Fruit fly (Drosophila melanogaster) whole organism, embryonic: Measurements from ENCODE around the gene CG13471.

Source experiments
- Awh ChIP-seq: fragments of 200-800 bp; sonication (Bioruptor generic); IDR thresholded peaks from 2 replicates; pipeline ENCODE4, ENCODE4 v1.3.6; 2022; ENCODE audit warnings: missing biosample characterization, missing genetic modification characterization
- C15 ChIP-seq: fragments of 200-800 bp; sonication (Bioruptor generic); IDR thresholded peaks from 3 replicates; pipeline ENCODE4 v1.3.6; 2022; ENCODE audit warnings: missing biosample characterization, missing genetic modification characterization
- CG10267 ChIP-seq: fragments of 200-800 bp; sonication (Bioruptor generic); optimal IDR thresholded peaks from 2 replicates; lab custom pipeline; 2018; ENCODE audit warnings: missing biosample characterization, mild to moderate bottlenecking, missing genetic modification characterization, moderate library complexity
- CG10979 ChIP-seq: fragments of 200-800 bp; sonication (Bioruptor generic); optimal IDR thresholded peaks from 2 replicates; lab custom pipeline; 2018; ENCODE audit warnings: missing biosample characterization, mild to moderate bottlenecking, missing genetic modification characterization, moderate library complexity
- CG12104 ChIP-seq: fragments of 200-800 bp; sonication (Bioruptor generic); optimal IDR thresholded peaks from 3 replicates; lab custom pipeline; 2016; ENCODE audit warnings: missing biosample characterization, missing genetic modification characterization
- CG14667 ChIP-seq: fragments of 200-800 bp; sonication (Bioruptor generic); IDR thresholded peaks from 2 replicates; pipeline ENCODE4 v1.3.6; 2022; ENCODE audit warnings: missing biosample characterization, missing genetic modification characterization
- CG15601 ChIP-seq: fragments of 200-800 bp; sonication (Bioruptor generic); optimal IDR thresholded peaks from 3 replicates; lab custom pipeline; 2019; ENCODE audit warnings: missing biosample characterization, mild to moderate bottlenecking, missing genetic modification characterization, moderate library complexity
- CG1602 ChIP-seq: fragments of 200-800 bp; sonication (Bioruptor generic); optimal IDR thresholded peaks from 3 replicates; lab custom pipeline; 2016; ENCODE audit warnings: missing biosample characterization, missing genetic modification characterization
- CG16863 ChIP-seq: fragments of 200-800 bp; sonication (Bioruptor generic); optimal IDR thresholded peaks from 3 replicates; lab custom pipeline; 2016; ENCODE audit warnings: missing biosample characterization, missing genetic modification characterization
- CG17568 ChIP-seq: fragments of 200-800 bp; sonication (Bioruptor generic); optimal IDR thresholded peaks from 2 replicates; lab custom pipeline; 2018; ENCODE audit warnings: missing biosample characterization, mild to moderate bottlenecking, missing genetic modification characterization, moderate library complexity
- CG17829 ChIP-seq: fragments of 200-800 bp; optimal IDR thresholded peaks from 2 replicates; lab custom pipeline; 2019; ENCODE audit warnings: missing biosample characterization, mild to moderate bottlenecking, missing genetic modification characterization, moderate library complexity
- CG17912 ChIP-seq: fragments of 200-800 bp; sonication (Bioruptor generic); optimal IDR thresholded peaks from 2 replicates; lab custom pipeline; 2018; ENCODE audit warnings: missing biosample characterization, mild to moderate bottlenecking, missing genetic modification characterization
- CG6683 ChIP-seq: fragments of 200-800 bp; sonication (Bioruptor generic); optimal IDR thresholded peaks from 2 replicates; lab custom pipeline; 2017; ENCODE audit warnings: missing biosample characterization, mild to moderate bottlenecking, missing genetic modification characterization, missing genetic modification reagents
- CG7786 ChIP-seq: fragments of 200-800 bp; sonication (Bioruptor generic); optimal IDR thresholded peaks from 2 replicates; lab custom pipeline; 2016; ENCODE audit warnings: missing biosample characterization, missing genetic modification characterization
- CG8478 ChIP-seq: fragments of >200 bp; optimal IDR thresholded peaks from 2 replicates; lab custom pipeline; 2018
- CG9437 ChIP-seq: fragments of 200-800 bp; sonication (Bioruptor generic); optimal IDR thresholded peaks from 2 replicates; lab custom pipeline; 2018; ENCODE audit warnings: missing biosample characterization, mild to moderate bottlenecking, missing genetic modification characterization
- CG9727 ChIP-seq: fragments of 200-800 bp; sonication (Bioruptor generic); optimal IDR thresholded peaks from 3 replicates; lab custom pipeline; 2017; ENCODE audit warnings: missing biosample characterization, mild to moderate bottlenecking, missing genetic modification characterization
- CG9797 ChIP-seq: fragments of 200-800 bp; sonication (Bioruptor generic); optimal IDR thresholded peaks from 3 replicates; lab custom pipeline; 2018; ENCODE audit warnings: missing biosample characterization, mild to moderate bottlenecking, missing genetic modification characterization
- Camta ChIP-seq: fragments of 200-800 bp; sonication (Bioruptor generic); optimal IDR thresholded peaks from 2 replicates; lab custom pipeline; 2016; ENCODE audit warnings: missing biosample characterization, missing genetic modification characterization
- CoRest ChIP-seq: fragments of 200-800 bp; sonication (Bioruptor generic); optimal IDR thresholded peaks from 3 replicates; lab custom pipeline; 2018; ENCODE audit warnings: missing biosample characterization, mild to moderate bottlenecking, missing genetic modification characterization, moderate library complexity
- Dfd ChIP-seq, 2 experiments: fragments of >200 bp; optimal IDR thresholded peaks; 2 replicates each; lab custom pipeline; 2017; ENCODE audit warnings: missing biosample characterization in 2 of 2, missing genetic modification characterization in 2 of 2
- Drgx ChIP-seq: fragments of 200-800 bp; sonication (Bioruptor generic); IDR thresholded peaks from 2 replicates; pipeline ENCODE4 v1.3.6; 2022; ENCODE audit warnings: missing biosample characterization, missing genetic modification characterization
- E2f1 ChIP-seq: fragments of 200-800 bp; sonication (Bioruptor generic); IDR thresholded peaks from 2 replicates; pipeline ENCODE4 v1.3.6; 2022; ENCODE audit warnings: missing biosample characterization, missing genetic modification characterization
- Hsf ChIP-seq: fragments of 200-800 bp; sonication (Bioruptor generic); optimal IDR thresholded peaks from 3 replicates; lab custom pipeline; 2016; ENCODE audit warnings: missing biosample characterization, missing genetic modification characterization
- Jarid2 ChIP-seq: fragments of 200-800 bp; sonication (Bioruptor generic); optimal IDR thresholded peaks from 3 replicates; lab custom pipeline; 2017; ENCODE audit warnings: mild to moderate bottlenecking, missing biosample characterization, missing genetic modification reagents, missing genetic modification characterization
- Kr ChIP-seq: fragments of 200-800 bp; sonication (Bioruptor generic); optimal IDR thresholded peaks from 2 replicates; lab custom pipeline; 2017; ENCODE audit warnings: missing biosample characterization, mild to moderate bottlenecking, missing genetic modification characterization
- Lim3 ChIP-seq: fragments of 200-800 bp; sonication (Bioruptor generic); IDR thresholded peaks from 2 replicates; pipeline ENCODE4 v1.3.6; 2022; ENCODE audit warnings: missing biosample characterization, missing genetic modification characterization
- Mad ChIP-seq: fragments of 200-800 bp; sonication (Bioruptor generic); optimal IDR thresholded peaks from 2 replicates; lab custom pipeline; 2016; ENCODE audit warnings: missing biosample characterization, missing genetic modification characterization
- Mes4 ChIP-seq: fragments of 200-800 bp; sonication (Bioruptor generic); optimal IDR thresholded peaks from 2 replicates; lab custom pipeline; 2016; ENCODE audit warnings: missing biosample characterization, missing genetic modification characterization
- Ptx1 ChIP-seq: fragments of 200-800 bp; sonication (Bioruptor generic); IDR thresholded peaks from 2 replicates; pipeline ENCODE4 v1.3.6; 2022; ENCODE audit warnings: missing biosample characterization, missing genetic modification characterization
- Scr ChIP-seq: fragments of 200-800 bp; sonication (Bioruptor generic); IDR thresholded peaks from 2 replicates; pipeline ENCODE4 v1.3.6; 2022; ENCODE audit warnings: missing biosample characterization, missing genetic modification characterization; ENCODE audit not compliant: partially characterized antibody
- Sox100B ChIP-seq: fragments of 200-800 bp; sonication (Bioruptor generic); optimal IDR thresholded peaks from 3 replicates; lab custom pipeline; 2018; ENCODE audit warnings: missing biosample characterization, mild to moderate bottlenecking, missing genetic modification characterization
- ato ChIP-seq: fragments of 200-800 bp; sonication (Bioruptor generic); IDR thresholded peaks from 2 replicates; pipeline ENCODE4 v1.3.6; 2022; ENCODE audit warnings: missing biosample characterization, missing genetic modification characterization; ENCODE audit not compliant: partially characterized antibody
- bowl ChIP-seq: fragments of 200-800 bp; sonication (Bioruptor generic); IDR thresholded peaks from 2 replicates; pipeline ENCODE4 v1.3.6; 2022; ENCODE audit warnings: missing biosample characterization, missing genetic modification characterization
- bsh ChIP-seq, 2 experiments: fragments of 200-800 bp; sonication (Bioruptor generic); optimal IDR thresholded peaks; 2 replicates each; lab custom pipeline; 2017 to 2018; ENCODE audit warnings: mild to moderate bottlenecking in 2 of 2, missing biosample characterization in 2 of 2, missing genetic modification characterization in 2 of 2, moderate library complexity in 1 of 2
- chm ChIP-seq: fragments of 200-800 bp; sonication (Bioruptor generic); IDR thresholded peaks from 2 replicates; pipeline ENCODE4 v1.3.6; 2022; ENCODE audit warnings: missing biosample characterization, missing genetic modification characterization
- esg ChIP-seq: fragments of 200-800 bp; sonication (Bioruptor generic); conservative IDR thresholded peaks from 2 replicates; pipeline ENCODE4 v1.3.6; 2022; ENCODE audit warnings: missing biosample characterization, missing genetic modification characterization
- gro ChIP-seq: fragments of 200-800 bp; sonication (Bioruptor generic); optimal IDR thresholded peaks from 2 replicates; lab custom pipeline; 2016; ENCODE audit warnings: missing biosample characterization, missing genetic modification characterization
- gsb ChIP-seq: fragments of 200-800 bp; sonication (Bioruptor generic); IDR thresholded peaks from 2 replicates; pipeline ENCODE4 v1.3.6; 2022; ENCODE audit warnings: missing biosample characterization, missing genetic modification characterization
- gt ChIP-seq: fragments of 200-800 bp; sonication (Bioruptor generic); IDR thresholded peaks from 2 replicates; pipeline ENCODE4 v1.3.6; 2022; ENCODE audit warnings: missing biosample characterization, missing genetic modification characterization
- kah ChIP-seq: fragments of 200-800 bp; sonication (Bioruptor generic); optimal IDR thresholded peaks from 2 replicates; lab custom pipeline; 2018; ENCODE audit warnings: missing biosample characterization, mild to moderate bottlenecking, missing genetic modification characterization
- klu ChIP-seq: fragments of 200-800 bp; sonication (Bioruptor generic); IDR thresholded peaks from 2 replicates; pipeline ENCODE4 v1.3.6; 2022; ENCODE audit warnings: missing biosample characterization, missing genetic modification characterization
- lab ChIP-seq: fragments of 200-800 bp; sonication (Bioruptor generic); optimal IDR thresholded peaks from 3 replicates; lab custom pipeline; 2017; ENCODE audit warnings: missing biosample characterization, missing genetic modification characterization, mild to moderate bottlenecking, moderate library complexity, missing genetic modification reagents
- lov ChIP-seq, 2 experiments: fragments of 200-800 bp in 1 of 2; fragments of >200 bp in 1 of 2; sonication (Bioruptor generic) in 1 of 2; IDR thresholded peaks in 1 of 2; optimal IDR thresholded peaks in 1 of 2; 2 replicates in 1 of 2; 3 replicates in 1 of 2; pipeline versions ENCODE4 v1.3.6 to Lab custom; 2017 to 2022; ENCODE audit warnings: missing biosample characterization in 1 of 2, missing genetic modification characterization in 1 of 2
- prd ChIP-seq, 3 experiments: fragments of >200 bp in 2 of 3; fragments of 200-800 bp in 1 of 3; sonication (Bioruptor generic) in 1 of 3; optimal IDR thresholded peaks in 2 of 3; IDR thresholded peaks in 1 of 3; 2 replicates in 2 of 3; 3 replicates in 1 of 3; pipeline versions ENCODE4 v1.3.6 to Lab custom; 2017 to 2022; ENCODE audit warnings: missing biosample characterization in 1 of 3, missing genetic modification characterization in 1 of 3
- row ChIP-seq: fragments of 200-800 bp; sonication (Bioruptor generic); IDR thresholded peaks from 3 replicates; pipeline ENCODE4 v1.3.6; 2022; ENCODE audit warnings: missing biosample characterization, missing genetic modification characterization
- toy ChIP-seq: fragments of 200-800 bp; sonication (Bioruptor generic); IDR thresholded peaks from 2 replicates; pipeline ENCODE4 v1.3.6; 2022; ENCODE audit warnings: missing biosample characterization, missing genetic modification characterization
- tx ChIP-seq: fragments of 200-800 bp; sonication (Bioruptor generic); optimal IDR thresholded peaks from 2 replicates; lab custom pipeline; 2016; ENCODE audit warnings: missing biosample characterization, missing genetic modification characterization
- wek ChIP-seq: fragments of 200-800 bp; sonication (Bioruptor generic); optimal IDR thresholded peaks from 3 replicates; lab custom pipeline; 2018; ENCODE audit warnings: missing biosample characterization, mild to moderate bottlenecking, missing genetic modification characterization, moderate library complexity

The CG13471 gene

dm6 chr3L:14759097-14759795 lies 25.9 kb upstream of the CG13471 start (continued):
- TF ChIP-seq gro (GFP tag; lab: Kevin White, UChicago), result peak; percentile 99
- TF ChIP-seq Scr (GFP tag; lab: Robert Waterston, UW), result peak; percentile 42; the same call in 1 of the 2 replicates
- TF ChIP-seq CG17829 (tag; lab: Kevin White, UChicago), result peak; percentile 100
- peak; percentile 100 for TF ChIP-seq row (GFP tag; lab: Robert Waterston, UW)
- peak; percentile 100 for TF ChIP-seq CG12104 (GFP tag; lab: Kevin White, UChicago)
- TF ChIP-seq toy, result peak; percentile 99
- TF ChIP-seq gsb (GFP tag; lab: Robert Waterston, UW), result peak; percentile 100
- TF ChIP-seq CG16863 (GFP tag; lab: Kevin White, UChicago), result peak; percentile 99
- peak; percentile 100 for TF ChIP-seq CoRest
- peak; percentile 99 for TF ChIP-seq tx (GFP tag; lab: Kevin White, UChicago)
- peak; percentile 97 for TF ChIP-seq Mes4
- TF ChIP-seq kah, result peak; percentile 99
- peak; percentile 100 for TF ChIP-seq klu (GFP tag; lab: Robert Waterston, UW)
- peak; percentile 94 for TF ChIP-seq Kr (GFP tag; lab: Kevin White, UChicago)
- peak in 1 of 2 experiments; percentile 97 for TF ChIP-seq Dfd (GFP tag; optimal IDR thresholded peaks at IDR 0.05; lab: Kevin White, UChicago)
- TF ChIP-seq CG9437 (GFP tag; lab: Kevin White, UChicago), result peak; percentile 97
- peak; percentile 99 for TF ChIP-seq CG7786 (GFP tag; lab: Kevin White, UChicago)
- no peak for TF ChIP-seq prd (optimal IDR thresholded peaks at IDR 0.05; lab: Kevin White, UChicago)
- peak; percentile 100 for TF ChIP-seq prd (GFP tag; IDR thresholded peaks at IDR 0.05; lab: Robert Waterston, UW)
- TF ChIP-seq Ptx1 (GFP tag; lab: Robert Waterston, UW), result peak; percentile 100
- TF ChIP-seq CG9727 (GFP tag; lab: Kevin White, UChicago), result peak; percentile 100
- peak; percentile 98 for TF ChIP-seq Jarid2
- TF ChIP-seq Camta (GFP tag; lab: Kevin White, UChicago), result peak; percentile 99
- peak; percentile 99 for TF ChIP-seq CG14667
- TF ChIP-seq Lim3, result peak; percentile 99
- peak; percentile 100 for TF ChIP-seq Sox100B (GFP tag; lab: Kevin White, UChicago)
- TF ChIP-seq bowl (GFP tag; lab: Robert Waterston, UW), result peak; percentile 99
- TF ChIP-seq CG10979 (tag; lab: Kevin White, UChicago), result peak; percentile 100
- TF ChIP-seq CG10267 (tag; lab: Kevin White, UChicago), result peak; percentile 99
- TF ChIP-seq wek (GFP tag; lab: Kevin White, UChicago), result peak; percentile 94
- peak; percentile 99 for TF ChIP-seq CG1602
- TF ChIP-seq E2f1 (GFP tag; lab: Robert Waterston, UW), result peak; percentile 100
- no peak for TF ChIP-seq CG8478 (lab: Kevin White, UChicago)
- peak; percentile 98 for TF ChIP-seq CG17912 (GFP tag; lab: Kevin White, UChicago)
- TF ChIP-seq Drgx, result peak; percentile 100
- peak; percentile 97 for TF ChIP-seq gt (GFP tag; lab: Robert Waterston, UW)
- 0 out of 2 replicates have a peak, but pooled peaks have one; percentile 42 for TF ChIP-seq ato (GFP tag; lab: Robert Waterston, UW)
- TF ChIP-seq CG9797 (GFP tag; lab: Kevin White, UChicago), result peak; percentile 73
- TF ChIP-seq chm (GFP tag; lab: Robert Waterston, UW), result peak; percentile 98
- TF ChIP-seq CG6683 (GFP tag; lab: Kevin White, UChicago), result peak; percentile 99
- peak; percentile 99 for TF ChIP-seq C15 (GFP tag; lab: Robert Waterston, UW)
- peak; percentile 99 to 100 for TF ChIP-seq bsh (GFP tag; optimal IDR thresholded peaks at IDR 0.05; lab: Kevin White, UChicago)
- TF ChIP-seq CG17568 (GFP tag; lab: Kevin White, UChicago), result peak; percentile 99
- TF ChIP-seq CG15601 (tag; lab: Kevin White, UChicago), result peak; percentile 99
- TF ChIP-seq Awh (GFP tag; lab: Robert Waterston, UW), result peak; percentile 99
- peak; percentile 99 for TF ChIP-seq Mad
- peak; percentile 100 for TF ChIP-seq esg (GFP tag; lab: Robert Waterston, UW)
- TF ChIP-seq Hsf, result peak; percentile 100
- peak; percentile 100 for TF ChIP-seq lab (GFP tag; lab: Kevin White, UChicago)
- TF ChIP-seq lov (optimal IDR thresholded peaks at IDR 0.05; lab: Kevin White, UChicago), result no peak
- TF ChIP-seq lov (GFP tag; IDR thresholded peaks at IDR 0.05; lab: Robert Waterston, UW), result peak; percentile 97
